Worm (Caenorhabditis elegans): ENCODE data around the gene T04B8.5.

DNA sequence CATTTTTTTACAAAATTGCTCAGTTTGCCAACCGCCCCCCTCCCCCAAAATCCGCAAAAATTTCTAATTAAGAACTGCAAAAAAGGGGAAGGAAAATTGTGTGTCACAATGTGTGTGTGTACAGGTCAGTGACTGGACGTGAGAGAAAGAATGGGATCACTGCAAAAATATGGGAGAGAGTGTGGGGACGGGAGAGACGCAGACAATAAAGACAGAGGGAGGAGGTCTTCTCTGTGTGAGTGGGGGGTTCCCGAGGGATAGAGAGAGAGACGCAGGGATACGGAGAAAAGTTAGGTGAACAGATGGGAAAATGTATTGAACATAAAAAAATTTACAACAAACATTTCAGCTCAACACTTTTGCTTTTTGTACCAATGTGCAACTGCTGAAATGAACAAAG, 1.6 kb upstream of the T04B8.5 start:
- no peak for TF ChIP-seq fkh-10 (GFP tag; optimal IDR thresholded peaks at IDR 0.05)
- TF ChIP-seq pha-4 (tag; optimal IDR thresholded peaks at IDR 0.05) = peak; percentile 65
- no peak for TF ChIP-seq snpc-4 (tag; optimal IDR thresholded peaks at IDR 0.05)
- no peak for TF ChIP-seq egl-5 (tag; optimal IDR thresholded peaks at IDR 0.05)
